Worm (Caenorhabditis elegans): ENCODE results near the gene lin-15B.

The lin-15B gene

DNA sequence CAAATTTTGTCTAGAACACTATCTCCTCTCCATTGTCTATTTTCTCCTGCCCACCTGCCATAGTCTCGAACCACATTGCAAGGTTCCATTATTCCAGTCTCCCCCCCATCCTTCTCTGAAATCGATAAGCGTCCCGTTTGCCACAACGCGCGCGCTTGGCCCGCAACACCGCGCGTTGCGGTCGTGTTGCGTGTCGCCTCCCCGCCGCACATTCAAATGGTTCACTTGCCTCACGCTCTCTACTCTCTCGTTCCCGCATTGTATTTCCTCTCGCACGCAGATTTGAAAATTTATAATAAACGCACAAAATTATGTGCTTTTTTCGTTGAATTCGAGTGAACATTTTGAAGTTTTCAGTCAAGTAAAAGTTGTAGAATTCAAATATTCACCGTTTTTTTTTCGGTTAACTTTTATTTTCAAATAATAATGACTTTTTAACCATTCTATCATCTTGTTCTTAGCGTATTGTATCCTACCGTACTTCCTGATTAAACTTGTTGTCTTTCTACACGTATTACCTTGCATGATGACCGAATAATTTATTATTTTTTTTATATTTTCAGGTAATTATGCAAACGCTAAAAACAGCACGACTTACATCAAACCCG, at the start of gene lin-15B:
TSS of gene lin-15B (plus strand) at position 558 of the 608 bp plus-strand sequence.
- no peak for TF ChIP-seq lin-11 (tag; optimal IDR thresholded peaks at IDR 0.05)
- TF ChIP-seq ztf-4 (tag; optimal IDR thresholded peaks at IDR 0.05) = no peak
- TF ChIP-seq nhr-129 (tag; optimal IDR thresholded peaks at IDR 0.05) = no peak
- no peak for TF ChIP-seq nhr-77 (tag; optimal IDR thresholded peaks at IDR 0.05)
- no peak for TF ChIP-seq nhr-6 (tag; optimal IDR thresholded peaks at IDR 0.05)
- no peak for TF ChIP-seq sem-4 (tag; optimal IDR thresholded peaks at IDR 0.05)
- no peak for TF ChIP-seq peb-1 (tag; optimal IDR thresholded peaks at IDR 0.05)

- TF ChIP-seq nhr-77 (tag; optimal IDR thresholded peaks at IDR 0.05) = no peak
- TF ChIP-seq mdl-1 (tag; optimal IDR thresholded peaks at IDR 0.05) = no peak
- no peak for TF ChIP-seq dmd-4 (tag; optimal IDR thresholded peaks at IDR 0.05)
Observed at ce11 chrX:15681393-15681792, 44.5 kb upstream of the lin-15B start, which contains the start of gene gpn-1. TSS of gene gpn-1 (plus strand) at chrX:15681693.

DNA sequence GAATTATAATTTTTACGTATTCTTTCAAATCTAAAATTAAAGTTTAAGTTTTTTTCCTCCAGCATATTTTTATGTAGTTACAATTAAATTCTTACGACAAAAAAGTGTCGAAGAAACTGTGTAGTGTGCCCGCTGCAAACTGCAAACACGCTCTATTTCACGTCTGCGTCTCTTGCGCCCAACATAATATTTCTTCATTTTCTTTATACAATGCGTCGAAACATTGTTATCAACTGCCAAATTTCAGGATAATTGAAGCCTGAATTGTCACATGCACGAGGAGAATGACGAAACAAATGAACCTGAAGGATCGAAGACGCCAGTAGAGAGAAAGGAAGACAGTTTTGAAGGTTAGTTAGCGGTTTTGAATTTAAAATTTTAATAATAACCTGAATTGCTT, 36.7 kb upstream of the lin-15B start, which contains the start of gene C03H12.1:
TSS of gene C03H12.1 (plus strand) at position 206 of the 400 bp plus-strand sequence.
- peak; percentile 32 for TF ChIP-seq crh-2 (tag; optimal IDR thresholded peaks at IDR 0.05)
- peak; percentile 24 for TF ChIP-seq gmeb-1 (tag; optimal IDR thresholded peaks at IDR 0.05)
- TF ChIP-seq nhr-129 (tag; optimal IDR thresholded peaks at IDR 0.05) = peak; percentile 18
- TF ChIP-seq nhr-25 (tag; optimal IDR thresholded peaks at IDR 0.05) = no peak
- TF ChIP-seq unc-62 (GFP tag; optimal IDR thresholded peaks at IDR 0.05) = no peak
- peak; percentile 39 for TF ChIP-seq fos-1 (tag; optimal IDR thresholded peaks at IDR 0.05)

DNA sequence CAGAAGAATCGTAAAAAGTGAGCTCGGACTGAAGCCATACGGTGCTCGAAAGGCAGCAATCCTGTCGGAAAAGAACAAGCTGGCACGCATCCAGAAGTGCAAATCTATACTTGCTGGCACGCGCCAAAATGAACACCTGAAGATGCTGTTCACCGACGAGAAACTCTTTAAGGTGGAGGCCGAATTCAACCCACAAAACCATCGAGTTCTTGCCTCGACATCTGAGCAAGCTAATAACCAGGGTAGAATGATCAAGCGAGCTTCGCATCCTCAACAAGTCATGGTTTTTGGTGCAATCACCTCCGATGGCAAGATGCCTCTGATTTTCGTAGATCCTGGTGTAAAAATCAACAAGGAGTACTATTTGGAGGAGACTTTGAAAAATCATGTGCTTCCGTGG, 32.5 kb upstream of the lin-15B start:
- TF ChIP-seq lin-11 (tag; optimal IDR thresholded peaks at IDR 0.05) (no peak), unc-55 (GFP tag; optimal IDR thresholded peaks at IDR 0.05) (no peak), nhr-21 (tag; optimal IDR thresholded peaks at IDR 0.05) (no peak), lsy-2 (tag; optimal IDR thresholded peaks at IDR 0.05) (no peak), nhr-25 (tag; optimal IDR thresholded peaks at IDR 0.05) (no peak), elt-1 (tag; optimal IDR thresholded peaks at IDR 0.05) (no peak), nhr-77 (tag; optimal IDR thresholded peaks at IDR 0.05) (no peak), skn-1 (tag; optimal IDR thresholded peaks at IDR 0.05) (no peak), lin-13 (GFP tag; optimal IDR thresholded peaks at IDR 0.05) (no peak), lin-39 (tag; optimal IDR thresholded peaks at IDR 0.05) (no peak)

- TF ChIP-seq dmd-4 (tag; optimal IDR thresholded peaks at IDR 0.05) = no peak
- no peak for TF ChIP-seq ztf-1 (GFP tag; conservative IDR thresholded peaks at IDR 0.05)
- TF ChIP-seq lin-39 (tag; optimal IDR thresholded peaks at IDR 0.05) = no peak
- TF ChIP-seq ceh-82 (tag; optimal IDR thresholded peaks at IDR 0.05) = no peak
- no peak for TF ChIP-seq nhr-129 (tag; optimal IDR thresholded peaks at IDR 0.05)
Observed at ce11 chrX:15696400-15696799, 29.5 kb upstream of the lin-15B start, which contains the start of gene ZK662.2. TSS of gene ZK662.2 (plus strand) at chrX:15696700.

DNA sequence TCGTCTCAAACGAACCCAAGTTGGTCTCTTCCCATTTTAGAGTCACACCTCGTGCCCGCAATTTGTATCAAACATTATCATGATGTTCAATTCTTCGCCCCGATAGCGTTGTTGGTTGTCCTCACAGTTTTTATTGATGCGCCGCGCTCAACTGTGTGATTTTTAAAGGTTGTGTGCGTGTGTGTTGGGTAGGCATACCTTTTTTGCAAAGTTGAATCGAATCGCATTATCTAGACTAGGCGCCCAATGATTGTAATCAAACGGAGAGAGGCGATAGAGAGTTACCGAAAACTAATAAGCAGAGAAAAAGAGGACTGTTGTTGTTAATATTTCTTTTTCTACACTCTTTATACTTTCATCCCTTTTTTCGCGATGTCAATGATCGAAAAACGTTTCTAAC, 25.7 kb upstream of the lin-15B start:
- TF ChIP-seq ZK546.5 (tag; optimal IDR thresholded peaks at IDR 0.05) = no peak
- TF ChIP-seq nhr-25 (tag; optimal IDR thresholded peaks at IDR 0.05) = peak; percentile 19
- TF ChIP-seq sma-3 (GFP tag; optimal IDR thresholded peaks at IDR 0.05) = peak; percentile 60
- TF ChIP-seq fos-1 (tag; optimal IDR thresholded peaks at IDR 0.05) = peak; percentile 7
- no peak for TF ChIP-seq zag-1 (tag; optimal IDR thresholded peaks at IDR 0.05)
- peak; percentile 51 for TF ChIP-seq gmeb-1 (tag; optimal IDR thresholded peaks at IDR 0.05)
- peak; percentile 42 for TF ChIP-seq nhr-129 (tag; optimal IDR thresholded peaks at IDR 0.05)
- TF ChIP-seq unc-55 (GFP tag; optimal IDR thresholded peaks at IDR 0.05) = no peak
- peak; percentile 65 for TF ChIP-seq sma-9 (GFP tag; optimal IDR thresholded peaks at IDR 0.05)
- TF ChIP-seq sma-9 (tag; optimal IDR thresholded peaks at IDR 0.05) = no peak
- TF ChIP-seq F13H6.1 (tag; optimal IDR thresholded peaks at IDR 0.05) = peak; percentile 13

DNA sequence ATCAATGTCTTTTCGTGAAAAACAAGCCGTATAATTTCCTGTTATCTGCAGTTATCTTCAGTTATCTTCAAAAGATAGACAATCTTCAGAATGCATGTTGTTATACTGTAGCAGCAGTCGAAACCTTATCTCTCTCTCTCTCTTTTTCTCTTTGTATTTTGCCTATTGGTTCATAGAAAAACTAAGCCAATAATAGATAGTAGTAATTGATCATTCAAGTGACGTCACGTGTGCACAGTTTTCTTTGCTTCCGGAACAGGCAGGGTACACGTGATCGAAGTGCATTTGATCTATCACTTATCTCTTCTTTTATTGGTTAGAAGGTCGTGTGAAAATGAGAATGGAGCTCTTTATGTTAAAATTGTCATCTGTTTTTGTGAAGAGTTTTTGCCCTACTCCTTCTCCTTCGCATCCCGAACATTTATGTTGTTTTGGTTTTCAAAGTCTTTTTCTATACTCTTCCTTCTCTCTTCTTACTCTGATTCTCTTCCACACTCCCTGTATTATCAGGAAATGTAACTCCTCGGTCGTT, 21.3 kb upstream of the lin-15B start:
- no peak for TF ChIP-seq nhr-11 (tag; optimal IDR thresholded peaks at IDR 0.05)
- peak; percentile 79 for TF ChIP-seq sma-3 (GFP tag; optimal IDR thresholded peaks at IDR 0.05)
- TF ChIP-seq ztf-11 (tag; optimal IDR thresholded peaks at IDR 0.05) = no peak
- peak; percentile 10 for TF ChIP-seq gmeb-1 (tag; optimal IDR thresholded peaks at IDR 0.05)
- TF ChIP-seq nhr-25 (tag; optimal IDR thresholded peaks at IDR 0.05) = peak; percentile 0
- no peak for TF ChIP-seq mbf-1 (tag; optimal IDR thresholded peaks at IDR 0.05)
- peak; percentile 28 for TF ChIP-seq nhr-129 (tag; optimal IDR thresholded peaks at IDR 0.05)
- peak in 1 of 2 experiments; percentile 35 for TF ChIP-seq mdl-1 (tag; optimal IDR thresholded peaks at IDR 0.05)
- no peak for TF ChIP-seq zag-1 (tag; optimal IDR thresholded peaks at IDR 0.05)
- peak; percentile 96 for TF ChIP-seq sma-9 (GFP tag; optimal IDR thresholded peaks at IDR 0.05)
- no peak for TF ChIP-seq sma-9 (tag; optimal IDR thresholded peaks at IDR 0.05)
- TF ChIP-seq unc-55 (GFP tag; optimal IDR thresholded peaks at IDR 0.05) = no peak
- TF ChIP-seq nhr-21 (tag; optimal IDR thresholded peaks at IDR 0.05) = peak; percentile 40

Measured in whole organism, L2 larva.